Worm (Caenorhabditis elegans) whole organism, young adult: ENCODE data around the gene rab-7.

Experiments used
- B0261.1 ChIP-seq: sonication (generic microtip); optimal IDR thresholded peaks from 2 replicates; lab custom pipeline; 2016; ENCODE audit warnings: mild to moderate bottlenecking, missing genetic modification characterization, moderate library complexity, missing compliant biosample characterization
- F55B11.4 ChIP-seq: sonication (generic microtip); optimal IDR thresholded peaks from 2 replicates; lab custom pipeline; 2016; ENCODE audit warnings: missing compliant biosample characterization, missing genetic modification characterization, borderline replicate concordance; ENCODE audit not compliant: insufficient read depth
- F57C9.4 ChIP-seq: sonication (generic microtip); optimal IDR thresholded peaks from 2 replicates; lab custom pipeline; 2017; ENCODE audit warnings: mild to moderate bottlenecking, missing genetic modification characterization, missing compliant biosample characterization
- Y79H2A.3 ChIP-seq: fragments of 200-800 bp; sonication (Bioruptor generic); conservative IDR thresholded peaks from 2 replicates; pipeline ENCODE4 v1.3.6; 2022; ENCODE audit warnings: missing genetic modification reagents, missing genetic modification characterization, missing compliant biosample characterization
- atf-7 ChIP-seq: sonication (generic microtip); optimal IDR thresholded peaks from 2 replicates; lab custom pipeline; 2017; ENCODE audit warnings: mild to moderate bottlenecking, missing genetic modification characterization, missing compliant biosample characterization
- attf-6 ChIP-seq: fragments of 200-800 bp; sonication (Bioruptor generic); IDR thresholded peaks from 2 replicates; pipeline ENCODE4 v1.3.6; 2022; ENCODE audit warnings: missing genetic modification reagents, missing genetic modification characterization, missing compliant biosample characterization
- ceh-58 ChIP-seq: fragments of 200-800 bp; sonication (Bioruptor generic); IDR thresholded peaks from 2 replicates; pipeline ENCODE4 v1.3.6; 2022; ENCODE audit warnings: missing genetic modification characterization, missing compliant biosample characterization
- lin-40 ChIP-seq: sonication (generic microtip); optimal IDR thresholded peaks from 2 replicates; lab custom pipeline; 2016; ENCODE audit warnings: missing genetic modification characterization, mild to moderate bottlenecking, missing compliant biosample characterization, missing genotype, missing genetic modification reagents
- madf-3 ChIP-seq: fragments of 200-800 bp; sonication (Bioruptor generic); IDR thresholded peaks from 2 replicates; pipeline ENCODE4 v1.3.6; 2022; ENCODE audit warnings: missing genetic modification reagents, missing genetic modification characterization, missing compliant biosample characterization
- rpc-1 ChIP-seq, 2 experiments: fragments of 150-350 bp in 1 of 2; sonication (generic microtip) in 1 of 2; optimal IDR thresholded peaks; 2 replicates each; lab custom pipeline; 2014 to 2018; ENCODE audit warnings: missing biosample characterization in 1 of 2, missing genetic modification characterization in 1 of 2, missing genetic modification reagents in 1 of 2, missing genotype in 1 of 2
- snpc-3.4 ChIP-seq: sonication (generic microtip); optimal IDR thresholded peaks from 2 replicates; lab custom pipeline; 2017; ENCODE audit warnings: missing genetic modification characterization, mild to moderate bottlenecking, missing compliant biosample characterization, antibody characterized with exemption, moderate library complexity, missing genotype, missing genetic modification reagents
- snpc-4 ChIP-seq, 5 experiments: fragments of 150-350 bp in 1 of 5; sonication (generic microtip) in 4 of 5; optimal IDR thresholded peaks; 2 replicates each; lab custom pipeline; 2014 to 2018; ENCODE audit warnings: missing genetic modification characterization in 5 of 5, missing biosample characterization in 3 of 5, antibody characterized with exemption in 2 of 5, mild to moderate bottlenecking in 2 of 5, missing compliant biosample characterization in 2 of 5, missing genotype in 2 of 5, moderate library complexity in 2 of 5, missing genetic modification reagents in 1 of 5
- unc-62 ChIP-seq: fragments of 150-350 bp; optimal IDR thresholded peaks from 2 replicates; lab custom pipeline; 2014; ENCODE audit warnings: missing biosample characterization, missing genetic modification reagents, missing genetic modification characterization
- ztf-3 ChIP-seq: fragments of 200-800 bp; sonication (Bioruptor generic); optimal IDR thresholded peaks from 2 replicates; lab custom pipeline; 2018; ENCODE audit warnings: mild to moderate bottlenecking, missing genetic modification characterization, missing compliant biosample characterization

- TF ChIP-seq ceh-58 (no peak), lin-40 (no peak), F57C9.4 (tag; lab: Kevin White, UChicago) (no peak), snpc-4 (GFP tag; optimal IDR thresholded peaks at IDR 0.05; lab: Kevin White, UChicago) (no peak), snpc-4 (tag; optimal IDR thresholded peaks at IDR 0.05; lab: Kevin White, UChicago) (no peak), attf-6 (GFP tag; lab: Robert Waterston, UW) (no peak), rpc-1 (optimal IDR thresholded peaks at IDR 0.05; lab: Kevin White, UChicago) (no peak), rpc-1 (tag; optimal IDR thresholded peaks at IDR 0.05; lab: Kevin White, UChicago) (no peak), ztf-3 (GFP tag; lab: Kevin White, UChicago) (no peak), unc-62 (GFP tag; lab: Kevin White, UChicago) (no peak), B0261.1 (tag; lab: Kevin White, UChicago) (no peak), atf-7 (no peak), F55B11.4 (tag; lab: Kevin White, UChicago) (no peak), snpc-3.4 (tag; lab: Kevin White, UChicago) (no peak), Y79H2A.3 (GFP tag; lab: Robert Waterston, UW) (no peak), madf-3 (GFP tag; lab: Robert Waterston, UW) (no peak)
Observed at ce11 chrII:11971009-11971636, 4.4 kb upstream of the rab-7 start.
